Fruit fly (Drosophila melanogaster) whole organism, wandering third instar larva: ENCODE data around the gene CG31516.
A peak's percentile ranks its signal among the peaks of the same experiment; 100 is the strongest.

Experiments
- Abd-B ChIP-seq: fragments of >200 bp; optimal IDR thresholded peaks from 2 replicates; lab custom pipeline; 2017; ENCODE audit warnings: missing biosample characterization, missing genetic modification characterization
- CG32264 ChIP-seq: fragments of 200-800 bp; sonication (Bioruptor generic); optimal IDR thresholded peaks from 2 replicates; lab custom pipeline; 2016; ENCODE audit warnings: missing biosample characterization, missing genetic modification characterization
- CG9705 ChIP-seq: fragments of 200-800 bp; sonication (Bioruptor generic); optimal IDR thresholded peaks from 2 replicates; lab custom pipeline; 2018; ENCODE audit warnings: missing biosample characterization, mild to moderate bottlenecking, missing genetic modification characterization
- CrebA ChIP-seq: fragments of 200-800 bp; sonication (Bioruptor generic); optimal IDR thresholded peaks from 2 replicates; lab custom pipeline; 2016; ENCODE audit warnings: missing biosample characterization, mild to moderate bottlenecking, missing genetic modification characterization, borderline replicate concordance
- Dfd ChIP-seq: fragments of >200 bp; optimal IDR thresholded peaks from 2 replicates; lab custom pipeline; 2017; ENCODE audit warnings: missing biosample characterization, missing genetic modification characterization
- Dif ChIP-seq: fragments of 200-275, 200-300 bp; sonication (Bioruptor generic); optimal IDR thresholded peaks from 2 replicates; lab custom pipeline; 2018; ENCODE audit warnings: missing biosample characterization, missing genetic modification characterization; ENCODE audit not compliant: partially characterized antibody
- GATAd ChIP-seq: sonication (Bioruptor generic); optimal IDR thresholded peaks from 2 replicates; lab custom pipeline; 2016; ENCODE audit warnings: missing biosample characterization, missing genetic modification characterization
- HLH106 ChIP-seq: fragments of 200-800 bp; optimal IDR thresholded peaks from 3 replicates; lab custom pipeline; 2019; ENCODE audit warnings: missing biosample characterization, mild to moderate bottlenecking, missing genetic modification characterization, moderate library complexity
- Hnf4 ChIP-seq: fragments of 200-800 bp; sonication (Bioruptor generic); optimal IDR thresholded peaks from 2 replicates; lab custom pipeline; 2016; ENCODE audit warnings: missing biosample characterization, mild to moderate bottlenecking, missing genetic modification characterization
- Hr78 ChIP-seq: fragments of >200 bp; optimal IDR thresholded peaks from 2 replicates; lab custom pipeline; 2017; ENCODE audit warnings: missing biosample characterization, missing genetic modification characterization
- Hr83 ChIP-seq: fragments of 200-300 bp; sonication (Bioruptor generic); optimal IDR thresholded peaks from 2 replicates; lab custom pipeline; 2016; ENCODE audit warnings: missing biosample characterization, mild to moderate bottlenecking, missing genetic modification characterization, moderate library complexity; ENCODE audit not compliant: poor library complexity, severe bottlenecking
- Jra ChIP-seq: sonication (Bioruptor generic); optimal IDR thresholded peaks from 2 replicates; lab custom pipeline; 2016; ENCODE audit warnings: missing biosample characterization, missing genetic modification characterization
- Mio ChIP-seq: sonication (Bioruptor generic); optimal IDR thresholded peaks from 2 replicates; lab custom pipeline; 2016; ENCODE audit warnings: missing biosample characterization, missing genetic modification characterization
- Myc ChIP-seq: fragments of >200 bp; optimal IDR thresholded peaks from 2 replicates; lab custom pipeline; 2017
- N ChIP-seq: fragments of >200 bp; optimal IDR thresholded peaks from 2 replicates; lab custom pipeline; 2018; ENCODE audit warnings: missing biosample characterization, missing external identifiers, missing genetic modification characterization
- OdsH ChIP-seq: fragments of 200-800 bp; sonication (Bioruptor generic); optimal IDR thresholded peaks from 2 replicates; lab custom pipeline; 2016; ENCODE audit warnings: missing biosample characterization, mild to moderate bottlenecking, missing genetic modification characterization
- Rel ChIP-seq, 2 experiments: fragments of 200-800 bp; sonication (Bioruptor generic) in 1 of 2; optimal IDR thresholded peaks; 2 replicates in 1 of 2; 3 replicates in 1 of 2; lab custom pipeline; 2016 to 2019; ENCODE audit warnings: mild to moderate bottlenecking in 2 of 2, missing biosample characterization in 2 of 2, missing genetic modification characterization in 2 of 2, moderate library complexity in 1 of 2
- Sp1 ChIP-seq: fragments of 200-800 bp; sonication (Bioruptor generic); optimal IDR thresholded peaks from 3 replicates; lab custom pipeline; 2019; ENCODE audit warnings: missing biosample characterization, mild to moderate bottlenecking, missing genetic modification characterization, moderate library complexity
- Vsx2 ChIP-seq: fragments of 200-300, 225-300 bp; sonication (Bioruptor generic); optimal IDR thresholded peaks from 2 replicates; lab custom pipeline; 2018; ENCODE audit warnings: missing biosample characterization, missing genetic modification characterization; ENCODE audit not compliant: partially characterized antibody
- br ChIP-seq: fragments of 200-800 bp; sonication (Bioruptor generic); optimal IDR thresholded peaks from 2 replicates; lab custom pipeline; 2016; ENCODE audit warnings: missing biosample characterization, missing genetic modification characterization
- brk ChIP-seq: fragments of 200-800 bp; sonication (Bioruptor generic); optimal IDR thresholded peaks from 2 replicates; lab custom pipeline; 2016; ENCODE audit warnings: missing biosample characterization, mild to moderate bottlenecking, missing genetic modification characterization
- dl ChIP-seq, 2 experiments: fragments of 175-275, 200-275 bp in 1 of 2; fragments of 200-275 bp in 1 of 2; sonication (Bioruptor generic); optimal IDR thresholded peaks; lab custom pipeline; 2018; ENCODE audit warnings: mild to moderate bottlenecking in 2 of 2, missing biosample characterization in 2 of 2, missing genetic modification characterization in 2 of 2, moderate library complexity in 2 of 2; ENCODE audit not compliant: partially characterized antibody in 2 of 2, insufficient read depth in 1 of 2
- dmrt93B ChIP-seq: fragments of 200-800 bp; sonication (Bioruptor generic); optimal IDR thresholded peaks from 2 replicates; lab custom pipeline; 2018; ENCODE audit warnings: missing biosample characterization, mild to moderate bottlenecking, missing genetic modification characterization
- ey ChIP-seq: fragments of 200-800 bp; sonication (Bioruptor generic); optimal IDR thresholded peaks from 2 replicates; lab custom pipeline; 2016; ENCODE audit warnings: missing biosample characterization, missing genetic modification characterization
- foxo ChIP-seq, 2 experiments: fragments of 200-800 bp; sonication (Bioruptor generic); optimal IDR thresholded peaks; 2 replicates in 1 of 2; 3 replicates in 1 of 2; lab custom pipeline; 2016 to 2017; ENCODE audit warnings: missing biosample characterization in 2 of 2, missing genetic modification characterization in 2 of 2
- fru ChIP-seq: fragments of 200-800 bp; sonication (Bioruptor generic); optimal IDR thresholded peaks from 3 replicates; lab custom pipeline; 2016; ENCODE audit warnings: missing biosample characterization, mild to moderate bottlenecking, missing genetic modification characterization
- h ChIP-seq: fragments of 200-800 bp; sonication (Bioruptor generic); optimal IDR thresholded peaks from 3 replicates; lab custom pipeline; 2016; ENCODE audit warnings: missing biosample characterization, mild to moderate bottlenecking, missing genetic modification characterization
- jim ChIP-seq: fragments of 175-275, 200-325 bp; sonication (Bioruptor generic); optimal IDR thresholded peaks from 2 replicates; lab custom pipeline; 2016; ENCODE audit warnings: missing biosample characterization, mild to moderate bottlenecking, missing genetic modification characterization
- lola ChIP-seq: fragments of >200 bp; optimal IDR thresholded peaks from 2 replicates; lab custom pipeline; 2017; ENCODE audit warnings: missing biosample characterization, missing genetic modification characterization
- pan ChIP-seq: fragments of >200 bp; optimal IDR thresholded peaks from 2 replicates; lab custom pipeline; 2017
- psq ChIP-seq: fragments of 200-800 bp; sonication (Bioruptor generic); optimal IDR thresholded peaks from 3 replicates; lab custom pipeline; 2017; ENCODE audit warnings: missing biosample characterization, mild to moderate bottlenecking, missing genetic modification characterization, moderate library complexity
- rgr ChIP-seq: fragments of 200-800 bp; sonication (Bioruptor generic); optimal IDR thresholded peaks from 3 replicates; lab custom pipeline; 2016; ENCODE audit warnings: missing biosample characterization, mild to moderate bottlenecking, missing genetic modification characterization
- sage ChIP-seq: fragments of 200-800 bp; sonication (Bioruptor generic); optimal IDR thresholded peaks from 2 replicates; lab custom pipeline; 2016; ENCODE audit warnings: missing biosample characterization, mild to moderate bottlenecking, missing genetic modification characterization
- sv ChIP-seq: fragments of 200-800 bp; sonication (Bioruptor generic); optimal IDR thresholded peaks from 3 replicates; lab custom pipeline; 2016; ENCODE audit warnings: missing biosample characterization, missing genetic modification characterization
- tai ChIP-seq: sonication (Bioruptor generic); optimal IDR thresholded peaks from 2 replicates; lab custom pipeline; 2016; ENCODE audit warnings: missing biosample characterization, missing genetic modification characterization
- usp ChIP-seq: fragments of >200 bp; optimal IDR thresholded peaks from 2 replicates; lab custom pipeline; 2017; ENCODE audit warnings: missing biosample characterization, missing genetic modification characterization
- woc ChIP-seq: sonication (Bioruptor generic); optimal IDR thresholded peaks from 2 replicates; lab custom pipeline; 2016; ENCODE audit warnings: missing biosample characterization, mild to moderate bottlenecking, missing genetic modification characterization

The CG31516 gene

dm6 chr3R:4233018-4233385 lies 13.1 kb upstream of the CG31516 start, which contains the start of gene abs:
abs (plus strand) TSS chr3R:4233047.
- no peak for TF ChIP-seq Dfd (GFP tag; lab: Kevin White, UChicago)
- no peak for TF ChIP-seq brk
- TF ChIP-seq CG9705 (GFP tag; lab: Kevin White, UChicago): no peak
- no peak for TF ChIP-seq lola (GFP tag; lab: Kevin White, UChicago)
- no peak for TF ChIP-seq dl (GFP tag; optimal IDR thresholded peaks at IDR 0.05; lab: Kevin White, UChicago; ENCODE audit: insufficient read depth in 1 of 2, partially characterized antibody in 2 of 2)
- no peak for TF ChIP-seq OdsH (GFP tag; lab: Kevin White, UChicago)
- no peak for TF ChIP-seq jim (GFP tag; lab: Kevin White, UChicago)
- no peak for TF ChIP-seq Jra (GFP tag; lab: Kevin White, UChicago)
- no peak for TF ChIP-seq sage

DNA sequence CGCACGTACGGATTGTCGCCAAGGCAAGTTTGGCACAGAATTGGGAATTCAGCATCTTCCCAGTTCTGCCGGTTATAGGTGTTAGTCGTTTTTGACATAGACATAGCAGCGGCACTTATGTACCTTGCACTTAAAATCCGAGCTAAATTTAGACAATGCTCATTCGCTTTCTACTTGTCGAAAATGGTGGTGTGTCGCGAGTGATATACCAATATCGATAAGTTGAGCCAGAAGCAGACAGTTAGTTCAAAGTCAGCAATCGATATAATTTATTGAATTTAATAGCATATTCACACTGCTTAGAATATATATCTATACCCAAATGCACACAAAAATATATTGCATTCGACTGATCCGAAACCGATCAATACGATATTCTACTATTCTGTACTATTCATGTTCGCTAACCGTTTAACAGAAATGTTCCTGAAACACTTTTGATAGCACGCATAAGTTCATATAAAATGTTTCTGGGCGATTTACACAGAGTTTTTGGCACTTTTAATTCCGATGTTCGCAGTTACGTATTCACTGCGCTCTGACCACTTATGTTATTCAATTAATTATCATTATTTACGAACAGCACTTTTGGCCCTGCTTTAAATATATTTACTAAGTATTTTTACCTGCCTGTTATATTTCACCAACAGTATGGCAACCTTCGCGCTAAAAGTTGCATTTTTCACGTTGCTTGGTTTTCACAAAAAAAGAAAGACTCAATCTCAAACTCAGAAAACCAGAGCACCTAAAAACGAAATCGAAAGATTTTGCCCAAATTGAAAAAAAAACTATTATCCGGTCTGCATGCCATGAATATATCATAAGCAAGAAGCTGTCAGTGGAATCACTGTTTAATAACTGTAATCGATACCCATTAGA lies 12.4 kb upstream of the CG31516 start, which contains the start of gene CG14641:
CG14641 (minus strand) TSS at position 204 of the 879 bp plus-strand sequence.
- TF ChIP-seq N (GFP tag; lab: Kevin White, UChicago) (peak; percentile 86), sage (no peak), lola (GFP tag; lab: Kevin White, UChicago) (peak; percentile 98), dmrt93B (peak; percentile 40), Abd-B (peak; percentile 63), woc (GFP tag; lab: Kevin White, UChicago) (peak; percentile 63), Myc (lab: Kevin White, UChicago) (peak; percentile 9), Hr83 (GFP tag; lab: Kevin White, UChicago) (no peak), Hr78 (peak; percentile 82), tai (GFP tag; lab: Kevin White, UChicago) (no peak), HLH106 (tag; lab: Kevin White, UChicago) (peak; percentile 7), rgr (no peak)

DNA sequence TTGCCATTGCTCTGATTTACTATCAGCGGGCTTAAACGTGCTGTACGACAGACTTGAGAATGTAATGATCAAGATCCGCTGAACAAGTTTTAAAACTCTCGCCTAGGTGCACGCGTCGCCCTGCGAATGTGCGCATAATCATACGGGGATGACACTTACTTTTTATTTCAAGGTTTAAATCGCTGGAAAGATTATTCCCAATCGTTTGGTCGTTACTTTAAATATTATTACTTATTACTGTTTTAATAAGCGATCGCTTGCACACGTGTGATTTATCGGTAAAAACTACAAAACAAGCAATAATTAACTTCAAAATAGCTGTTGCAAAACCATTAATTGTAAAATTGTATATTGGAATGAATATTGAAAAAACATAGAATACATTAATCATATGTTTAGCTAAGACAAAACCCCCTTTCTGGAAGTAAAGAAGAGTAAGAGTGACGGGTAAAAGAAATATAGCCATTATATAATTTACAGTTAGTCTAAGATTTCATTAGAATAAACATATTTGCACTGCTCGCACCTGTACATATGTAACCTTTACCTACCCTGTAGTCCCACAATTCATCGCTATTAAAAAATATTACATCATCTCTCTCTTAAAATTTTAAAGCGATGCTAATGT lies 9.3 kb upstream of the CG31516 start, which contains the start of gene DhpD:
DhpD (minus strand) TSS at position 102 of the 628 bp plus-strand sequence.
- TF ChIP-seq br (GFP tag; lab: Kevin White, UChicago): peak; percentile 88
- TF ChIP-seq Mio (GFP tag; lab: Kevin White, UChicago): peak; percentile 41
- TF ChIP-seq sv (GFP tag; lab: Kevin White, UChicago): peak; percentile 64
- TF ChIP-seq ey (GFP tag; lab: Kevin White, UChicago): peak; percentile 81
- no peak for TF ChIP-seq jim (GFP tag; lab: Kevin White, UChicago)
- peak; percentile 89 for TF ChIP-seq Sp1
- peak; percentile 94 for TF ChIP-seq Vsx2 (GFP tag; lab: Kevin White, UChicago)
- peak; percentile 70 for TF ChIP-seq Jra (GFP tag; lab: Kevin White, UChicago)
- peak; percentile 38 for TF ChIP-seq GATAd (GFP tag; lab: Kevin White, UChicago)
- no peak for TF ChIP-seq lola (GFP tag; lab: Kevin White, UChicago)
- no peak for TF ChIP-seq pan (lab: Kevin White, UChicago)
- TF ChIP-seq fru (GFP tag; lab: Kevin White, UChicago): peak; percentile 84
- TF ChIP-seq Hr83 (GFP tag; lab: Kevin White, UChicago): peak; percentile 92
- TF ChIP-seq Dfd (GFP tag; lab: Kevin White, UChicago): no peak
- TF ChIP-seq sage: peak; percentile 85
- peak; percentile 90 for TF ChIP-seq Hnf4 (GFP tag; lab: Kevin White, UChicago)
- TF ChIP-seq psq: peak; percentile 74
- peak; percentile 81 for TF ChIP-seq OdsH (GFP tag; lab: Kevin White, UChicago)
- TF ChIP-seq tai (GFP tag; lab: Kevin White, UChicago): no peak
- peak; percentile 33 for TF ChIP-seq N (GFP tag; lab: Kevin White, UChicago)
- TF ChIP-seq Hr78: no peak
- TF ChIP-seq Myc (lab: Kevin White, UChicago): peak; percentile 42
- TF ChIP-seq Abd-B: no peak
- peak; percentile 76 for TF ChIP-seq dmrt93B
- TF ChIP-seq rgr: peak; percentile 91
- peak; percentile 90 for TF ChIP-seq CG9705 (GFP tag; lab: Kevin White, UChicago)
- peak; percentile 96 for TF ChIP-seq Dif (GFP tag; lab: Kevin White, UChicago)
- peak; percentile 38 to 77 for TF ChIP-seq dl (GFP tag; optimal IDR thresholded peaks at IDR 0.05; lab: Kevin White, UChicago; ENCODE audit: insufficient read depth in 1 of 2, partially characterized antibody in 2 of 2)
- TF ChIP-seq CrebA (GFP tag; lab: Kevin White, UChicago): no peak
- TF ChIP-seq h: peak; percentile 90
- TF ChIP-seq HLH106 (tag; lab: Kevin White, UChicago): peak; percentile 92
- peak; percentile 25 to 91 for TF ChIP-seq foxo (GFP tag; optimal IDR thresholded peaks at IDR 0.05; lab: Kevin White, UChicago)
- TF ChIP-seq CG32264 (GFP tag; lab: Kevin White, UChicago): peak; percentile 63
- no peak for TF ChIP-seq Rel (GFP tag; optimal IDR thresholded peaks at IDR 0.05; lab: Kevin White, UChicago)
- TF ChIP-seq Rel (tag; optimal IDR thresholded peaks at IDR 0.05; lab: Kevin White, UChicago): peak; percentile 81
- TF ChIP-seq usp: no peak
- TF ChIP-seq woc (GFP tag; lab: Kevin White, UChicago): no peak
